Worm (Caenorhabditis elegans) whole organism, young adult: ENCODE results near the gene W03B1.9.
"Not testable (repeated sequence)": the region's sequence is repeated elsewhere in the genome, so short reads cannot be mapped to it uniquely, and the experiment has no call there.

ENCODE experiments used
- B0261.1 ChIP-seq: sonication (generic microtip); optimal IDR thresholded peaks from 2 replicates; lab custom pipeline; 2016; ENCODE audit warnings: mild to moderate bottlenecking, missing genetic modification characterization, moderate library complexity, missing compliant biosample characterization
- C06A6.2 ChIP-seq: fragments of 200-800 bp; sonication (Bioruptor generic); conservative IDR thresholded peaks from 2 replicates; pipeline ENCODE4 v1.3.6; 2022; ENCODE audit warnings: missing genetic modification characterization, missing compliant biosample characterization
- F10E7.11 ChIP-seq: sonication (generic microtip); optimal IDR thresholded peaks from 2 replicates; lab custom pipeline; 2017; ENCODE audit warnings: mild to moderate bottlenecking, missing genetic modification characterization, moderate library complexity, missing compliant biosample characterization
- F33H1.4 ChIP-seq: fragments of 200-800 bp; sonication (Bioruptor generic); IDR thresholded peaks from 2 replicates; pipeline ENCODE4 v1.3.6; 2022; ENCODE audit warnings: missing genetic modification reagents, missing genetic modification characterization, missing compliant biosample characterization
- F39B2.1 ChIP-seq: fragments of 200-800 bp; sonication (Bioruptor generic); IDR thresholded peaks from 2 replicates; pipeline ENCODE4 v1.3.6; 2022; ENCODE audit warnings: missing genetic modification reagents, missing genetic modification characterization, missing compliant biosample characterization
- Y53G8AR.9 ChIP-seq: fragments of 200-800 bp; sonication (Bioruptor generic); conservative IDR thresholded peaks from 2 replicates; pipeline ENCODE4 v1.3.6; 2022; ENCODE audit warnings: missing genetic modification reagents, missing genetic modification characterization, missing compliant biosample characterization
- Y56A3A.18 ChIP-seq: fragments of 200-800 bp; sonication (Bioruptor generic); IDR thresholded peaks from 2 replicates; pipeline ENCODE4 v1.3.6; 2022; ENCODE audit warnings: missing genetic modification reagents, missing genetic modification characterization, missing compliant biosample characterization
- Y67H2A.10 ChIP-seq: fragments of 200-800 bp; sonication (Bioruptor generic); conservative IDR thresholded peaks from 2 replicates; pipeline ENCODE4 v1.3.6; 2022; ENCODE audit warnings: missing genetic modification reagents, missing genetic modification characterization, missing compliant biosample characterization
- Y95B8A.8 ChIP-seq: fragments of 200-800 bp; sonication (Bioruptor generic); IDR thresholded peaks from 2 replicates; pipeline ENCODE4 v1.3.6; 2022; ENCODE audit warnings: missing genetic modification reagents, missing genetic modification characterization, missing compliant biosample characterization
- ZK185.1 ChIP-seq: sonication (generic microtip); optimal IDR thresholded peaks from 2 replicates; lab custom pipeline; 2016; ENCODE audit warnings: mild to moderate bottlenecking, missing genetic modification characterization, missing compliant biosample characterization; ENCODE audit not compliant: poor library complexity, severe bottlenecking
- ama-1 ChIP-seq, 3 experiments: fragments of 150-350 bp in 1 of 3; sonication (generic microtip) in 2 of 3; optimal IDR thresholded peaks; 2 replicates each; lab custom pipeline; 2014 to 2018; ENCODE audit warnings: missing biosample characterization in 2 of 3, missing genetic modification characterization in 2 of 3, missing genetic modification reagents in 2 of 3
- attf-5 ChIP-seq: fragments of 200-800 bp; sonication (Bioruptor generic); optimal IDR thresholded peaks from 2 replicates; lab custom pipeline; 2018; ENCODE audit warnings: mild to moderate bottlenecking, missing genetic modification characterization, missing compliant biosample characterization
- bed-1 ChIP-seq: fragments of 200-800 bp; sonication (Bioruptor generic); IDR thresholded peaks from 2 replicates; pipeline ENCODE4 v1.3.6; 2022; ENCODE audit warnings: missing genetic modification reagents, missing genetic modification characterization, missing compliant biosample characterization
- cebp-1 ChIP-seq, 2 experiments: fragments of 200-800 bp in 1 of 2; sonication (Bioruptor generic) in 1 of 2; sonication (generic microtip) in 1 of 2; IDR thresholded peaks in 1 of 2; optimal IDR thresholded peaks in 1 of 2; 2 replicates each; pipeline versions ENCODE4 v1.3.6 to Lab custom; 2017 to 2022; ENCODE audit warnings: missing compliant biosample characterization in 2 of 2, missing genetic modification characterization in 2 of 2, mild to moderate bottlenecking in 1 of 2, missing genetic modification reagents in 1 of 2, moderate library complexity in 1 of 2
- cebp-2 ChIP-seq: fragments of 200-800 bp; sonication (Bioruptor generic); IDR thresholded peaks from 2 replicates; pipeline ENCODE4 v1.3.6; 2022; ENCODE audit warnings: missing genetic modification characterization, missing compliant biosample characterization
- ceh-58 ChIP-seq: fragments of 200-800 bp; sonication (Bioruptor generic); IDR thresholded peaks from 2 replicates; pipeline ENCODE4 v1.3.6; 2022; ENCODE audit warnings: missing genetic modification characterization, missing compliant biosample characterization
- dox-1 ChIP-seq: fragments of 200-800 bp; sonication (Bioruptor generic); IDR thresholded peaks from 2 replicates; pipeline ENCODE4 v1.3.6; 2022; ENCODE audit warnings: missing genetic modification reagents, missing genetic modification characterization, missing compliant biosample characterization
- dpl-1 ChIP-seq: fragments of 150-350 bp; optimal IDR thresholded peaks from 2 replicates; lab custom pipeline; 2014; ENCODE audit warnings: missing biosample characterization, missing genetic modification reagents, missing genetic modification characterization
- efl-1 ChIP-seq: fragments of 150-350 bp; optimal IDR thresholded peaks from 2 replicates; lab custom pipeline; 2014; ENCODE audit warnings: missing biosample characterization, missing genetic modification reagents, missing genetic modification characterization
- ets-4 ChIP-seq: fragments of 200-800 bp; sonication (Bioruptor generic); optimal IDR thresholded peaks from 2 replicates; lab custom pipeline; 2018; ENCODE audit warnings: mild to moderate bottlenecking, missing genetic modification characterization, missing compliant biosample characterization
- hlh-12 ChIP-seq: sonication (generic microtip); optimal IDR thresholded peaks from 2 replicates; lab custom pipeline; 2016; ENCODE audit warnings: missing genetic modification characterization, missing compliant biosample characterization
- hmg-1.2 ChIP-seq: fragments of 200-800 bp; sonication (Bioruptor generic); IDR thresholded peaks from 2 replicates; pipeline ENCODE4 v1.3.6; 2022; ENCODE audit warnings: missing genetic modification reagents, missing genetic modification characterization, missing compliant biosample characterization
- hsf-1 ChIP-seq: fragments of 200-800 bp; sonication (Bioruptor generic); IDR thresholded peaks from 2 replicates; pipeline ENCODE4 v1.3.6; 2022; ENCODE audit warnings: missing genetic modification reagents, missing genetic modification characterization, missing compliant biosample characterization
- lin-54 ChIP-seq: fragments of 200-800 bp; sonication (Bioruptor generic); optimal IDR thresholded peaks from 2 replicates; lab custom pipeline; 2018; ENCODE audit warnings: mild to moderate bottlenecking, missing genetic modification characterization, missing compliant biosample characterization
- lsl-1 ChIP-seq: fragments of 200-800 bp; sonication (Bioruptor generic); optimal IDR thresholded peaks from 2 replicates; lab custom pipeline; 2018; ENCODE audit warnings: mild to moderate bottlenecking, missing genetic modification characterization, moderate library complexity, missing compliant biosample characterization
- madf-10 ChIP-seq: sonication (generic microtip); optimal IDR thresholded peaks from 2 replicates; lab custom pipeline; 2016; ENCODE audit warnings: mild to moderate bottlenecking, missing genetic modification characterization, missing compliant biosample characterization
- madf-3 ChIP-seq: fragments of 200-800 bp; sonication (Bioruptor generic); IDR thresholded peaks from 2 replicates; pipeline ENCODE4 v1.3.6; 2022; ENCODE audit warnings: missing genetic modification reagents, missing genetic modification characterization, missing compliant biosample characterization
- mcd-1 ChIP-seq: fragments of 200-800 bp; sonication (Bioruptor generic); IDR thresholded peaks from 2 replicates; pipeline ENCODE4 v1.3.6; 2022; ENCODE audit warnings: missing genetic modification reagents, missing genetic modification characterization, missing compliant biosample characterization
- nfyb-1 ChIP-seq: fragments of 200-800 bp; sonication (Bioruptor generic); IDR thresholded peaks from 2 replicates; pipeline ENCODE4 v1.3.6; 2022; ENCODE audit warnings: missing genetic modification reagents, missing genetic modification characterization, missing compliant biosample characterization
- nhr-80 ChIP-seq: sonication (generic microtip); optimal IDR thresholded peaks from 2 replicates; lab custom pipeline; 2016; ENCODE audit warnings: missing genetic modification characterization, missing compliant biosample characterization
- pbrm-1 ChIP-seq: fragments of 200-800 bp; sonication (Bioruptor generic); IDR thresholded peaks from 2 replicates; pipeline ENCODE4 v1.3.6; 2022; ENCODE audit warnings: missing genetic modification reagents, missing genetic modification characterization, missing compliant biosample characterization
- rcor-1 ChIP-seq: fragments of 200-800 bp; sonication (Bioruptor generic); IDR thresholded peaks from 2 replicates; pipeline ENCODE4 v1.3.6; 2022; ENCODE audit warnings: missing genetic modification reagents, missing genetic modification characterization, missing compliant biosample characterization
- rec-8 ChIP-seq, 2 experiments: sonication (generic microtip); optimal IDR thresholded peaks; 2 replicates each; lab custom pipeline; 2016; ENCODE audit warnings: mild to moderate bottlenecking in 2 of 2, missing genetic modification characterization in 2 of 2, missing genetic modification reagents in 2 of 2, missing genotype in 2 of 2, missing biosample characterization in 1 of 2, missing compliant biosample characterization in 1 of 2, moderate library complexity in 1 of 2
- sdz-38 ChIP-seq: sonication (generic microtip); optimal IDR thresholded peaks from 2 replicates; lab custom pipeline; 2016; ENCODE audit warnings: missing genotype, missing genetic modification characterization, missing compliant biosample characterization
- snpc-1.1 ChIP-seq: sonication (generic microtip); optimal IDR thresholded peaks from 2 replicates; lab custom pipeline; 2017; ENCODE audit warnings: missing genetic modification characterization, mild to moderate bottlenecking, missing compliant biosample characterization, antibody characterized with exemption, moderate library complexity, missing genotype, missing genetic modification reagents; ENCODE audit not compliant: insufficient read depth
- snpc-4 ChIP-seq, 5 experiments: fragments of 150-350 bp in 1 of 5; sonication (generic microtip) in 4 of 5; optimal IDR thresholded peaks; 2 replicates each; lab custom pipeline; 2014 to 2018; ENCODE audit warnings: missing genetic modification characterization in 5 of 5, missing biosample characterization in 3 of 5, antibody characterized with exemption in 2 of 5, mild to moderate bottlenecking in 2 of 5, missing compliant biosample characterization in 2 of 5, missing genotype in 2 of 5, moderate library complexity in 2 of 5, missing genetic modification reagents in 1 of 5
- sptf-2 ChIP-seq: fragments of 200-800 bp; sonication (Bioruptor generic); optimal IDR thresholded peaks from 2 replicates; lab custom pipeline; 2018; ENCODE audit warnings: mild to moderate bottlenecking, missing genetic modification characterization, missing compliant biosample characterization
- tlf-1 ChIP-seq: fragments of 200-800 bp; sonication (Bioruptor generic); optimal IDR thresholded peaks from 2 replicates; lab custom pipeline; 2018; ENCODE audit warnings: mild to moderate bottlenecking, missing genetic modification characterization, missing compliant biosample characterization
- xnd-1 ChIP-seq: sonication (generic microtip); optimal IDR thresholded peaks from 2 replicates; lab custom pipeline; 2016; ENCODE audit warnings: missing genotype, missing genetic modification reagents, missing genetic modification characterization, missing compliant biosample characterization
- zfh-2 ChIP-seq: fragments of 200-800 bp; sonication (Bioruptor generic); conservative IDR thresholded peaks from 2 replicates; pipeline ENCODE4 v1.3.6; 2022; ENCODE audit warnings: missing genetic modification reagents, missing genetic modification characterization, missing compliant biosample characterization
- ztf-18 ChIP-seq: sonication (generic microtip); optimal IDR thresholded peaks from 2 replicates; lab custom pipeline; 2016; ENCODE audit warnings: missing genotype, mild to moderate bottlenecking, missing genetic modification characterization, missing compliant biosample characterization

W03B1.9 gene

ce11 chrIV:4388854-4389253 is 32.1 kb upstream of the W03B1.9 start (continued):
- peak; percentile 75 for TF ChIP-seq Y95B8A.8 (GFP tag; lab: Robert Waterston, UW)
- peak; percentile 86 for TF ChIP-seq hsf-1 (GFP tag; lab: Robert Waterston, UW)
- TF ChIP-seq hmg-1.2 (GFP tag; lab: Robert Waterston, UW): peak; percentile 56; the same call in 1 of the 2 replicates
- TF ChIP-seq tlf-1: peak; percentile 68
- peak; percentile 75; the same call in 1 of the 2 replicates for TF ChIP-seq cebp-2 (GFP tag; lab: Robert Waterston, UW)
- TF ChIP-seq snpc-1.1: peak; percentile 34
- peak; percentile 54 for TF ChIP-seq lsl-1 (GFP tag; lab: Kevin White, UChicago)
- peak; percentile 81 for TF ChIP-seq lin-54 (GFP tag; lab: Kevin White, UChicago)
- peak in 1 of 2 experiments; percentile 54 for TF ChIP-seq rec-8 (tag; optimal IDR thresholded peaks at IDR 0.05; lab: Kevin White, UChicago)
- peak; percentile 87; the same call in 1 of the 2 replicates for TF ChIP-seq rcor-1 (GFP tag; lab: Robert Waterston, UW)
- TF ChIP-seq F39B2.1: peak; percentile 87; the same call in 1 of the 2 replicates
- peak; percentile 25 for TF ChIP-seq xnd-1 (tag; lab: Kevin White, UChicago)
- not testable (repeated sequence) for TF ChIP-seq cebp-1 (GFP tag; IDR thresholded peaks at IDR 0.05; lab: Robert Waterston, UW)
- peak; percentile 47 for TF ChIP-seq cebp-1 (tag; optimal IDR thresholded peaks at IDR 0.05; lab: Kevin White, UChicago)
- TF ChIP-seq mcd-1 (GFP tag; lab: Robert Waterston, UW): peak; percentile 71
- peak; percentile 57 for TF ChIP-seq F33H1.4 (GFP tag; lab: Robert Waterston, UW)
- peak; percentile 78 for TF ChIP-seq dox-1 (GFP tag; lab: Robert Waterston, UW)

DNA sequence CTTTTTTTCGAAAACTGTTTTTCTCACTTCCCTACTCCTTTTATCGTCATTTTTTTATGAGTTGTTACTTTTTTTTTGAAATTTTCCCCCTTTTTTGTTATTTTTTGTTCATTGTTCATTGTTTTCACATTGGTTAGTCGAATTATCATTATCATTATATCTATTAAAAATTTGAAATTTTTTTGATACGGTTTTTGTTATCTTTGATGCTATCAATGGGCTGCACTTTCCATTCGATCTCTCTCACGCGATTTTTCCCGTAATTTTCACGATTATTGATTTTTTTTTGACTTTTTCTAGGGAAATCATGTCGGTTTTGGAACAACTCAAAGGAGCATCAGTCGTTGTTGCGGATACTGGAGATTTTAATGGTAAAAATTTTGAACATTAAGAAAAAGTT is 29.6 kb upstream of the W03B1.9 start, which contains the start of gene tald-1:
Gene tald-1 (plus strand): TSS at position 301 of the 400 bp plus-strand sequence.
- TF ChIP-seq nfyb-1 (GFP tag; lab: Robert Waterston, UW) (no peak), tlf-1 (no peak), ZK185.1 (tag; lab: Kevin White, UChicago) (no peak), ets-4 (GFP tag; lab: Kevin White, UChicago) (no peak), sdz-38 (tag; lab: Kevin White, UChicago) (no peak), snpc-4 (GFP tag; optimal IDR thresholded peaks at IDR 0.05; lab: Kevin White, UChicago) (no peak), snpc-4 (tag; optimal IDR thresholded peaks at IDR 0.05; lab: Kevin White, UChicago) (peak in 1 of 4 experiments; percentile 7), hlh-12 (tag; lab: Kevin White, UChicago) (no peak), madf-3 (GFP tag; lab: Robert Waterston, UW) (no peak), dox-1 (GFP tag; lab: Robert Waterston, UW) (no peak), nhr-80 (tag; lab: Kevin White, UChicago) (peak; percentile 14), ama-1 (optimal IDR thresholded peaks at IDR 0.05; lab: Kevin White, UChicago) (no peak), ama-1 (GFP tag; optimal IDR thresholded peaks at IDR 0.05; lab: Kevin White, UChicago) (peak; percentile 5 to 29), madf-10 (no peak)

- no peak for TF ChIP-seq F10E7.11 (tag; lab: Kevin White, UChicago)
- TF ChIP-seq sptf-2: no peak
- TF ChIP-seq hmg-1.2 (GFP tag; lab: Robert Waterston, UW): no peak
- TF ChIP-seq zfh-2 (GFP tag; lab: Robert Waterston, UW): 0 out of 2 replicates have a peak, but pooled peaks have one; percentile 8
These were observed 12.3 kb upstream of the W03B1.9 start for ce11 chrIV:4369116-4369515.

- no peak for TF ChIP-seq B0261.1 (tag; lab: Kevin White, UChicago)
- TF ChIP-seq Y53G8AR.9 (GFP tag; lab: Robert Waterston, UW): 0 out of 2 replicates have a peak, but pooled peaks have one; percentile 48
- TF ChIP-seq attf-5 (GFP tag; lab: Kevin White, UChicago): peak; percentile 12
- no peak for TF ChIP-seq pbrm-1 (GFP tag; lab: Robert Waterston, UW)
- TF ChIP-seq dox-1 (GFP tag; lab: Robert Waterston, UW): peak; percentile 51; the same call in 1 of the 2 replicates
- TF ChIP-seq dpl-1 (GFP tag; lab: Kevin White, UChicago): peak; percentile 20
- TF ChIP-seq efl-1: peak; percentile 12
- peak; percentile 40 for TF ChIP-seq F33H1.4 (GFP tag; lab: Robert Waterston, UW)
- 0 out of 2 replicates have a peak, but pooled peaks have one; percentile 29 for TF ChIP-seq Y56A3A.18
- no peak for TF ChIP-seq ceh-58
- no peak for TF ChIP-seq cebp-1 (GFP tag; IDR thresholded peaks at IDR 0.05; lab: Robert Waterston, UW)
- TF ChIP-seq cebp-1 (tag; optimal IDR thresholded peaks at IDR 0.05; lab: Kevin White, UChicago): peak; percentile 58
- TF ChIP-seq bed-1 (GFP tag; lab: Robert Waterston, UW): no peak
- TF ChIP-seq lin-54 (GFP tag; lab: Kevin White, UChicago): peak; percentile 67
- TF ChIP-seq Y67H2A.10 (GFP tag; lab: Robert Waterston, UW): no peak
- peak; percentile 94 for TF ChIP-seq ztf-18
- TF ChIP-seq C06A6.2: peak; percentile 39; the same call in 1 of the 2 replicates
These were observed 3.7 kb upstream of the W03B1.9 start, which contains the start of gene F55F10.1 for ce11 chrIV:4360497-4360896. TSS of gene F55F10.1 (plus strand) at chrIV:4360837.
